Fruit fly (Drosophila melanogaster) Kc167 (cell line): ENCODE measurements around the gene CG31698.

Experiments used
- Myc ChIP-seq: fragments of >200 bp; optimal IDR thresholded peaks from 2 replicates; lab custom pipeline; 2017; ENCODE audit warnings: missing external identifiers
- Sin3A ChIP-seq: fragments of >200 bp; optimal IDR thresholded peaks from 2 replicates; lab custom pipeline; 2018; ENCODE audit warnings: missing external identifiers
- h ChIP-seq: fragments of >200 bp; optimal IDR thresholded peaks from 3 replicates; lab custom pipeline; 2018; ENCODE audit warnings: missing external identifiers
- insv ChIP-seq: fragments of >200 bp; optimal IDR thresholded peaks from 3 replicates; lab custom pipeline; 2018; ENCODE audit warnings: missing external identifiers
- psq ChIP-seq: fragments of >200 bp; optimal IDR thresholded peaks from 2 replicates; lab custom pipeline; 2017; ENCODE audit warnings: missing external identifiers
- ttk ChIP-seq: sonication (Bioruptor generic); optimal IDR thresholded peaks from 2 replicates; lab custom pipeline; 2017; ENCODE audit warnings: missing external identifiers

Gene CG31698

DNA sequence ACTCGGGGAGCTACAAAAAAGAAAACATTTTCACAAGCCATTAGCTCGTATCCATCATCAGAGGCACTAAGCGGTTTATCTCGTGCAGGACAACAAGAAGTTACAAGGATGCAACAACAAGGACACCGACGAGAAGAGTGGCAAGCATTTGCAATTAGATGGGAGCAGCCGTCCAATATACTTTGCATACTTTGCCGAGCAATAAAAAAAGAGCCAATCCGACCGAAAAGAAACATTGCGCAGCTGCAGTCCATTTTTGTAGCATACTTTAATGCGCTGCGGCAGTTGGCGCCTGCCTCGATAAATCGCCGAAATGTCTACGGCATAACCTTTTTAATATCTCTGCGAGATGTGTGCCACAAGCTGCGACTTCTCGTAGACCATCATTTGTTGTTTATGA is 42.0 kb downstream of the CG31698 start:
- no peak for TF ChIP-seq h
- TF ChIP-seq Sin3A (lab: Kevin White, UChicago), result no peak
- no peak for TF ChIP-seq ttk (lab: Kevin White, UChicago)
- no peak for TF ChIP-seq psq (lab: Kevin White, UChicago)
- TF ChIP-seq Myc (lab: Kevin White, UChicago), result no peak
- no peak for TF ChIP-seq insv

DNA sequence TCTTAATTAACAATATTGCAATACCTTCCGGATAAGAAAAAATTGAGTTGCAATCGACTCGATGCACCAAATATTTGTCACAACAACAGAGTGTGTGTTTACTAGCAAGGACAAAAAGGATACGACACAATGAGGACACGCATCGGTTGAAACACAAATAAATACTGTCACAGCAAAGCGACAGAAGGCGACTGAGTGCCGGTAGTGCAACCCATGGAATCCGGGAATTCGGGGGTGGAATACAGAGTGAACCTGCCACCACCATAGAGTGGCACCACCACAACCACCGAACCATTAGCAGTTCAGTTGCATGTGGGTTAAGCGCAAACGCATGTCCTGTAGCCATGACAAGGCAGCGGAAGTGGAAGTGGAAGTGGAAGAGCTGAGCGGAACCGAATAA is 43.2 kb downstream of the CG31698 start:
- TF ChIP-seq ttk (lab: Kevin White, UChicago) (no peak), h (no peak), Myc (lab: Kevin White, UChicago) (no peak), Sin3A (lab: Kevin White, UChicago) (no peak), insv (no peak), psq (lab: Kevin White, UChicago) (no peak)

DNA sequence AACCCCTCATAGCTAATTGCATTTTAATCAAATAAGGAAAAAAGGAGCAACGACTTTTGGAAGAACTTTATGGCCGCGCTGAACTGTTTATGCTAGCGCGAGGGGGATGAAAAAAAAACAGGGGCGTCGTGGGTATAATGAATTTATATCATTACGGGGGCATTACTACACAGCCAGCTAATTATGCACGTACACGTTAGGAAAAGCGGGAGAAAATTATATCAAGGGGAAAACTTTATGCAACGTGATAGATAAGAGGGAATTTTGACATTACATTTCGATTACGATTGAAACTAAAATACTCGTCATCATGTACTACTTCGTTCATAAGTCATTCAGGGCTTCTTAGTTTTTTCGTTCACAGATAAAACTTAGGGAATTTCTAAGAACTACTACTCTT is 45.3 kb downstream of the CG31698 start, which contains the start of gene CG15403:
Gene CG15403, plus strand, starts transcription at position 301 of the 400 bp plus-strand sequence.
- no peak for TF ChIP-seq psq (lab: Kevin White, UChicago)
- no peak for TF ChIP-seq insv
- TF ChIP-seq h, result no peak
- TF ChIP-seq ttk (lab: Kevin White, UChicago), result no peak
- no peak for TF ChIP-seq Sin3A (lab: Kevin White, UChicago)
- no peak for TF ChIP-seq Myc (lab: Kevin White, UChicago)

DNA sequence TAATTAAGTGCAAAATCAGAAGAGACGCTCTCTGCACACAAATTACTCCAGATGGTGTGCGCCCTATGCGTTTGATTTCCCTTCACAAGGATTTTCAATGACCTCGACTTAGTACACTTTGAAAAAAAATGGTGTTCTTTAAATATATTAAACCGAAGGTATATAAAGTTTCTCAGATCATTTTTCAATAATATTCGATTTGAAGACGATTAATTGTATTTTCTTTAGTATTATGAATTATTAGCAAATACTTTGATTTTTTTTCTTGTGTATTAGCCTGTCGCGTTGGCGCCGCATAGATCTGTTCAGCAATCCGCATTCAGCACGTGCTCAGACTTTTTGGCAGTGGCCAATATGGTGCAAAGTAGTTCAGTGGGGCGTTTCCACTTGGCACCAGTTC is 45.8 kb downstream of the CG31698 start:
- no peak for TF ChIP-seq Sin3A (lab: Kevin White, UChicago)
- TF ChIP-seq insv, result no peak
- TF ChIP-seq ttk (lab: Kevin White, UChicago), result no peak
- no peak for TF ChIP-seq psq (lab: Kevin White, UChicago)
- no peak for TF ChIP-seq h
- TF ChIP-seq Myc (lab: Kevin White, UChicago), result no peak

DNA sequence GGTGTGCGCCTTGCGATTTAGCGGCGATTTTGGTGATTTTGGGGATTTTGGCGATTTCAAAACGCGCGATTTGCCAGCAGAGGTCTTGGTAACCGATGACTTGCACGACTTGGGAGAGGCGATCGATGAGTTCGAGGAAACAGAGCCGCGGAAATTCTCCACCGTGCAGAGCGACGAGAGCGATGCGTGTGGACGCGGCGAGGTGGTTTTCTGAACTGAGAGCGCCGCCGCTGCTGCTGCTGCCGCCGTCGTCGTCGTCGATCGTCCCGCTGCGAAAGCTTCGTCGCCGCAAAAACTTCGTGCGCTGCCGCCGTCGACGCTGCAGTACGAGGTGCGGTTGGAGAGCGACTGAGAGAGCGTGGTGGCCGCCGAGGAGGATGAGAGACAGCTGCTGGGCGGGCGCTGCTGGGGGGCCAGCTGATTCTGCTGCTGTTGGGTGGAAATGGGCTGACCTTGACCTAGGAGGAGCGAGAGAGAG is 49.1 kb downstream of the CG31698 start:
- TF ChIP-seq ttk (lab: Kevin White, UChicago), result no peak
- TF ChIP-seq Myc (lab: Kevin White, UChicago), result no peak
- TF ChIP-seq Sin3A (lab: Kevin White, UChicago), result no peak
- TF ChIP-seq psq (lab: Kevin White, UChicago), result no peak
- TF ChIP-seq insv, result no peak
- TF ChIP-seq h, result no peak

DNA sequence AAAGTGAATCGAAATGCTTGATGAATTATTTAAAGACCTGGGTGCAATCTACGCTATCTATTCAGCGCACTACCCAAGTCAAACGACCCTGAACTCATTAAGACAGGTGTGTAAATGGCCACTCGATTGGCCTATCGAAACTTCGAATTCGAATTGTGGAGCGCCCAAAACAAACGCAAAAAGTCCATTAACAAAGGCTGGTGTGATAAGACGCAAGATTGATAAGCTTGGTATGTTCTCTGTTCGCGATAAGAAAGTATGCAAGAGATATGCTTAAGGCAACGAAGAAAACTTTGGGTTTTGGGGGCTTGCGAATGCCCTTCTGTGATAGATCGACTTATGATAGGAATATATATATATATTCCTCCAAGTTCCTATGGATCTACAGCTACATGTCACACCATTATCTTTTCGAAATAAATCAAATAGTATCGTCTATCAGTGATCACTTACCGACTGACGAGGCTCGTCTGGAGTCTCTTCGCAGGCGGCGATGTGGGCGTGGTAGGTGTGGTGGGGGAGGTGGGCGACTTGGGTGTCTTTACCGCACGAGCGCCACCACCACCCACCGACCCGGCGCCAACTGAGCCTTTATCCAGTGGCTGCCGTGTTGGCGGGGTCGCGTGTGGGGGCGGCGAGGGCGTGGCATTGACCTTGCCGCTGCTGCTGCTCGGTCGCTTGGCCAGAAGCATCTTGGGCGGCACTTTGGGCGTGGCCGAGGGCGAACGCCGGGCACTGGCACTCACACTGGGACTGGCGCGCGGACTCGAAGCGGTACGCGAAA is 49.9 kb downstream of the CG31698 start:
- TF ChIP-seq insv (no peak), ttk (lab: Kevin White, UChicago) (no peak), psq (lab: Kevin White, UChicago) (no peak), Sin3A (lab: Kevin White, UChicago) (no peak), Myc (lab: Kevin White, UChicago) (no peak), h (no peak)
